Worm (Caenorhabditis elegans): Measurements from ENCODE around the gene immp-2.

DNA sequence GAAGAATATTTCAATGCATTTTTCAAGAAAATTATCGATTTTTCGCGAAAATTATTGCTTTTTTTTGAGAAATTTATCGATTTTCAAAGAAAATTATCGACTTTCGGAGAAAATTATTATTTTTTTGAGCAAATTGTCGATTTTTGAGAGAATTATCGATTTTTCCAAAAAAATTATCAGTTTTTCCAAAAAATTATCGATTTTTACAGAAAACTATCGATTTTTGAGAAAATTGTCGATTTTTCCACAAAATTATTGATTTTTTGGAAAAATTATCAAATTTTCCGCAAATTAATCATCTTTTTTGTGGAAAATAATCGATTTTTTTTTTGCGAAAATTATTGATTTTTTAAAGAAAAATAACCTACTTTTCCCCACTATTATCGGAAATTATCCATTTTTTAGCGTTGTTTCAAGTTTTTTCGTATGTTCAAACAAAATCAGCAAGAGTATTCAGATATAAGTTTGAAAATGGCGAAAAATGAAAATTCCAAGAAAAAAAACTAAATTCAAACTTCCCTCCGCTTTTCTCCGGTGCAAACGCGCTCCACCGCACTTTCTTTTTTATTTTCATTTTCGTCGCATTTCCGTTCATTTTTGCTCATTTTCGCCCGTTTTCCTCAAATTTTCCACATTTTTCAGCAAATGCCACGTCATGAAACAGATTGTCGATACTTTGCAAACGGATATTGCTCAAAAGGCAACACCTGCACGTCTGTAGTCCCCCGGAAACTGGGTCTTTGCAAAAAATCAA, 13.8 kb downstream of the immp-2 start, which contains the start of gene lep-2:
- TF ChIP-seq aly-2 (tag; optimal IDR thresholded peaks at IDR 0.05) (no peak), grh-1 (GFP tag; IDR thresholded peaks at IDR 0.05) (0 out of 2 replicates have a peak, but pooled peaks have one; percentile 33), lin-35 (GFP tag; optimal IDR thresholded peaks at IDR 0.05) (peak; percentile 91 to 94), dsc-1 (tag; optimal IDR thresholded peaks at IDR 0.05) (no peak), blmp-1 (tag; optimal IDR thresholded peaks at IDR 0.05) (no peak)

Measured in whole organism, L1 larva.